Fruit fly (Drosophila melanogaster) whole organism, embryonic: ENCODE data around the gene Kap3.

ENCODE experiments used
- CG10147 ChIP-seq: fragments of 200-800 bp; sonication (Bioruptor generic); optimal IDR thresholded peaks from 2 replicates; lab custom pipeline; 2019; ENCODE audit warnings: missing biosample characterization, mild to moderate bottlenecking, missing genetic modification characterization, moderate library complexity
- CG10321 ChIP-seq: fragments of 200-800 bp; sonication (Bioruptor generic); IDR thresholded peaks from 2 replicates; pipeline ENCODE4 v1.3.6; 2022; ENCODE audit warnings: missing biosample characterization, missing genetic modification characterization
- CG11247 ChIP-seq: fragments of 200-800 bp; sonication (Bioruptor generic); IDR thresholded peaks from 2 replicates; pipeline ENCODE4 v1.3.6; 2022; ENCODE audit warnings: missing biosample characterization, missing genetic modification characterization
- CG12299 ChIP-seq: fragments of 200-800 bp; sonication (Bioruptor generic); optimal IDR thresholded peaks from 2 replicates; lab custom pipeline; 2018; ENCODE audit warnings: missing biosample characterization, mild to moderate bottlenecking, missing genetic modification characterization
- CG13287 ChIP-seq: fragments of 200-800 bp; sonication (Bioruptor generic); IDR thresholded peaks from 2 replicates; pipeline ENCODE4 v1.3.6; 2022; ENCODE audit warnings: missing biosample characterization, missing genetic modification characterization; ENCODE audit not compliant: partially characterized antibody
- CG13775 ChIP-seq: fragments of 200-800 bp; sonication (Bioruptor generic); optimal IDR thresholded peaks from 3 replicates; lab custom pipeline; 2017; ENCODE audit warnings: missing biosample characterization, mild to moderate bottlenecking, missing genetic modification characterization
- CG16815 ChIP-seq: fragments of 200-800 bp; sonication (Bioruptor generic); optimal IDR thresholded peaks from 3 replicates; lab custom pipeline; 2017; ENCODE audit warnings: missing biosample characterization, mild to moderate bottlenecking, missing genetic modification characterization
- CG18476 ChIP-seq: fragments of 200-800 bp; sonication (Bioruptor generic); optimal IDR thresholded peaks from 2 replicates; lab custom pipeline; 2016; ENCODE audit warnings: missing biosample characterization, mild to moderate bottlenecking, missing genetic modification characterization
- CG31388 ChIP-seq: fragments of 200-800 bp; sonication (Bioruptor generic); optimal IDR thresholded peaks from 2 replicates; lab custom pipeline; 2016; ENCODE audit warnings: missing biosample characterization, missing genetic modification characterization
- CG3163 ChIP-seq: fragments of 200-800 bp; sonication (Bioruptor generic); optimal IDR thresholded peaks from 3 replicates; lab custom pipeline; 2016; ENCODE audit warnings: missing biosample characterization, missing genetic modification characterization
- CG33213 ChIP-seq: fragments of 200-800 bp; sonication (Bioruptor generic); optimal IDR thresholded peaks from 3 replicates; lab custom pipeline; 2016; ENCODE audit warnings: missing biosample characterization, missing genetic modification characterization
- CG34422 ChIP-seq: fragments of 200-800 bp; sonication (Bioruptor generic); IDR thresholded peaks from 3 replicates; pipeline ENCODE4 v1.3.6; 2022; ENCODE audit warnings: missing biosample characterization, missing genetic modification characterization
- CG4730 ChIP-seq: fragments of 200-800 bp; sonication (Bioruptor generic); IDR thresholded peaks from 2 replicates; pipeline ENCODE4 v1.3.6; 2022; ENCODE audit warnings: missing biosample characterization, missing genetic modification characterization
- CG4854 ChIP-seq: fragments of 200-800 bp; sonication (Bioruptor generic); optimal IDR thresholded peaks from 2 replicates; lab custom pipeline; 2016; ENCODE audit warnings: missing biosample characterization, missing genetic modification characterization, inconsistent platforms
- CG5245 ChIP-seq: fragments of 200-800 bp; sonication (Bioruptor generic); optimal IDR thresholded peaks from 3 replicates; lab custom pipeline; 2016; ENCODE audit warnings: missing biosample characterization, missing genetic modification characterization
- CG6791 ChIP-seq: fragments of 200-800 bp; sonication (Bioruptor generic); IDR thresholded peaks from 3 replicates; pipeline ENCODE4 v1.3.6; 2022; ENCODE audit warnings: missing biosample characterization, missing genetic modification characterization; ENCODE audit not compliant: partially characterized antibody
- CG7372 ChIP-seq: fragments of 200-800 bp; sonication (Bioruptor generic); IDR thresholded peaks from 2 replicates; pipeline ENCODE4 v1.3.6; 2022; ENCODE audit warnings: missing biosample characterization, missing genetic modification characterization
- CG8281 ChIP-seq: fragments of 200-800 bp; sonication (Bioruptor generic); optimal IDR thresholded peaks from 2 replicates; lab custom pipeline; 2018; ENCODE audit warnings: missing biosample characterization, mild to moderate bottlenecking, missing genetic modification characterization, moderate library complexity
- Chrac-16 ChIP-seq: fragments of 200-800 bp; sonication (Bioruptor generic); optimal IDR thresholded peaks from 3 replicates; lab custom pipeline; 2016; ENCODE audit warnings: missing biosample characterization, missing genetic modification characterization
- CkIIα-i1 ChIP-seq: fragments of 200-800 bp; sonication (Bioruptor generic); IDR thresholded peaks from 2 replicates; pipeline ENCODE4 v1.3.6; 2022; ENCODE audit warnings: missing biosample characterization, missing genetic modification characterization
- Dad ChIP-seq: fragments of 200-800 bp; sonication (Bioruptor generic); optimal IDR thresholded peaks from 3 replicates; lab custom pipeline; 2016; ENCODE audit warnings: missing biosample characterization, missing genetic modification characterization
- E2f2 ChIP-seq: fragments of 200-800 bp; sonication (Bioruptor generic); IDR thresholded peaks from 2 replicates; pipeline ENCODE4 v1.3.6; 2022; ENCODE audit warnings: missing biosample characterization, missing genetic modification characterization
- Ets97D ChIP-seq: fragments of 200-800 bp; sonication (Bioruptor generic); optimal IDR thresholded peaks from 3 replicates; lab custom pipeline; 2016; ENCODE audit warnings: missing biosample characterization, missing genetic modification characterization
- Fer3 ChIP-seq: fragments of 200-800 bp; sonication (Bioruptor generic); optimal IDR thresholded peaks from 2 replicates; lab custom pipeline; 2018; ENCODE audit warnings: missing biosample characterization, mild to moderate bottlenecking, missing genetic modification characterization, moderate library complexity
- Hand ChIP-seq: fragments of 200-800 bp; sonication (Bioruptor generic); optimal IDR thresholded peaks from 2 replicates; lab custom pipeline; 2017; ENCODE audit warnings: mild to moderate bottlenecking, missing biosample characterization, missing genetic modification reagents, missing genetic modification characterization
- Hr39 ChIP-seq: fragments of >200 bp; optimal IDR thresholded peaks from 2 replicates; lab custom pipeline; 2017
- Jarid2 ChIP-seq: fragments of 200-800 bp; sonication (Bioruptor generic); optimal IDR thresholded peaks from 3 replicates; lab custom pipeline; 2017; ENCODE audit warnings: mild to moderate bottlenecking, missing biosample characterization, missing genetic modification reagents, missing genetic modification characterization
- NC2β ChIP-seq: fragments of 200-800 bp; sonication (Bioruptor generic); optimal IDR thresholded peaks from 2 replicates; lab custom pipeline; 2016; ENCODE audit warnings: missing biosample characterization, missing genetic modification characterization
- Nf-YB ChIP-seq: fragments of 200-800 bp; sonication (Bioruptor generic); optimal IDR thresholded peaks from 3 replicates; lab custom pipeline; 2019; ENCODE audit warnings: missing biosample characterization, mild to moderate bottlenecking, missing genetic modification characterization, moderate library complexity
- Opbp ChIP-seq: fragments of 200-800 bp; sonication (Bioruptor generic); IDR thresholded peaks from 3 replicates; pipeline ENCODE4 v1.3.6; 2022; ENCODE audit warnings: missing biosample characterization, missing genetic modification characterization; ENCODE audit not compliant: partially characterized antibody
- Sry-δ ChIP-seq: fragments of 200-800 bp; sonication (Bioruptor generic); optimal IDR thresholded peaks from 2 replicates; lab custom pipeline; 2016; ENCODE audit warnings: missing biosample characterization, missing genetic modification characterization
- al ChIP-seq: fragments of 200-800 bp; sonication (Bioruptor generic); IDR thresholded peaks from 2 replicates; pipeline ENCODE4 v1.3.6; 2022; ENCODE audit warnings: missing biosample characterization, missing genetic modification characterization
- ash1 ChIP-seq: fragments of 200-800 bp; sonication (Bioruptor generic); optimal IDR thresholded peaks from 2 replicates; lab custom pipeline; 2018; ENCODE audit warnings: missing biosample characterization, mild to moderate bottlenecking, missing genetic modification characterization
- bsh ChIP-seq, 2 experiments: fragments of 200-800 bp; sonication (Bioruptor generic); optimal IDR thresholded peaks; 2 replicates each; lab custom pipeline; 2017 to 2018; ENCODE audit warnings: mild to moderate bottlenecking in 2 of 2, missing biosample characterization in 2 of 2, missing genetic modification characterization in 2 of 2, moderate library complexity in 1 of 2
- ewg ChIP-seq: fragments of 200-800 bp; sonication (Bioruptor generic); optimal IDR thresholded peaks from 3 replicates; lab custom pipeline; 2017; ENCODE audit warnings: mild to moderate bottlenecking, missing biosample characterization, missing genetic modification reagents, missing genetic modification characterization
- exex ChIP-seq: fragments of 200-800 bp; sonication (Bioruptor generic); optimal IDR thresholded peaks from 4 replicates; lab custom pipeline; 2018; ENCODE audit warnings: missing biosample characterization, mild to moderate bottlenecking, missing genetic modification characterization, moderate library complexity
- grn ChIP-seq: fragments of 200-800 bp; sonication (Bioruptor generic); optimal IDR thresholded peaks from 3 replicates; lab custom pipeline; 2017; ENCODE audit warnings: missing biosample characterization, missing genetic modification characterization
- h ChIP-seq: fragments of >200 bp; optimal IDR thresholded peaks from 2 replicates; lab custom pipeline; 2017
- hth ChIP-seq: fragments of >200 bp; optimal IDR thresholded peaks from 2 replicates; lab custom pipeline; 2017; ENCODE audit warnings: inconsistent platforms
- lola ChIP-seq, 3 experiments: fragments of >200 bp in 2 of 3; fragments of 200-800 bp in 1 of 3; sonication (Bioruptor generic) in 1 of 3; optimal IDR thresholded peaks; 2 replicates each; lab custom pipeline; 2017 to 2019; ENCODE audit warnings: missing biosample characterization in 3 of 3, missing genetic modification characterization in 3 of 3, mild to moderate bottlenecking in 1 of 3, moderate library complexity in 1 of 3
- nau ChIP-seq: fragments of 200-800 bp; sonication (Bioruptor generic); optimal IDR thresholded peaks from 3 replicates; lab custom pipeline; 2017; ENCODE audit warnings: missing biosample characterization, mild to moderate bottlenecking, missing genetic modification characterization, missing genetic modification reagents
- odd ChIP-seq: fragments of 200-800 bp; sonication (Bioruptor generic); optimal IDR thresholded peaks from 2 replicates; lab custom pipeline; 2017; ENCODE audit warnings: missing biosample characterization, mild to moderate bottlenecking, missing genetic modification characterization
- peb ChIP-seq: fragments of 200-800 bp; sonication (Bioruptor generic); IDR thresholded peaks from 2 replicates; pipeline ENCODE4 v1.3.6; 2022; ENCODE audit warnings: missing biosample characterization, missing genetic modification characterization
- salm ChIP-seq: fragments of 200-800 bp; sonication (Bioruptor generic); optimal IDR thresholded peaks from 2 replicates; lab custom pipeline; 2018; ENCODE audit warnings: missing biosample characterization, mild to moderate bottlenecking, missing genetic modification characterization
- scrt ChIP-seq: fragments of 200-800 bp; sonication (Bioruptor generic); optimal IDR thresholded peaks from 2 replicates; lab custom pipeline; 2018; ENCODE audit warnings: missing biosample characterization, mild to moderate bottlenecking, missing genetic modification characterization, moderate library complexity
- shn ChIP-seq: fragments of 200-800 bp; sonication (Bioruptor generic); optimal IDR thresholded peaks from 3 replicates; lab custom pipeline; 2016; ENCODE audit warnings: missing biosample characterization, missing genetic modification characterization
- sim ChIP-seq: fragments of 200-800 bp; sonication (Bioruptor generic); IDR thresholded peaks from 2 replicates; pipeline ENCODE4 v1.3.6; 2022; ENCODE audit warnings: missing biosample characterization, missing genetic modification characterization
- sob ChIP-seq: fragments of 200-800 bp; sonication (Bioruptor generic); IDR thresholded peaks from 2 replicates; pipeline ENCODE4 v1.3.6; 2022; ENCODE audit warnings: missing biosample characterization, missing genetic modification characterization
- tio ChIP-seq: fragments of 200-800 bp; sonication (Bioruptor generic); optimal IDR thresholded peaks from 2 replicates; lab custom pipeline; 2017; ENCODE audit warnings: missing biosample characterization, missing genetic modification characterization, inconsistent platforms
- toy ChIP-seq: fragments of 200-800 bp; sonication (Bioruptor generic); IDR thresholded peaks from 2 replicates; pipeline ENCODE4 v1.3.6; 2022; ENCODE audit warnings: missing biosample characterization, missing genetic modification characterization
- tx ChIP-seq: fragments of 200-800 bp; sonication (Bioruptor generic); optimal IDR thresholded peaks from 2 replicates; lab custom pipeline; 2016; ENCODE audit warnings: missing biosample characterization, missing genetic modification characterization
- zfh1 ChIP-seq: fragments of 200-800 bp; sonication (Bioruptor generic); IDR thresholded peaks from 3 replicates; pipeline ENCODE4 v1.3.6; 2022; ENCODE audit warnings: missing biosample characterization, missing genetic modification characterization

Gene Kap3

dm6 chrX:11379139-11379538 lies 39.3 kb upstream of the Kap3 start (continued):
- 0 out of 2 replicates have a peak, but pooled peaks have one; percentile 17 for TF ChIP-seq sim (GFP tag; lab: Robert Waterston, UW)
- TF ChIP-seq ash1, result no peak
- no peak for TF ChIP-seq salm (tag; lab: Kevin White, UChicago)
- TF ChIP-seq scrt (GFP tag; lab: Kevin White, UChicago), result peak; percentile 39
- no peak for TF ChIP-seq exex
- no peak for TF ChIP-seq Dad (GFP tag; lab: Kevin White, UChicago)
- TF ChIP-seq toy (GFP tag; lab: Robert Waterston, UW), result no peak
- no peak for TF ChIP-seq Sry-δ (GFP tag; lab: Kevin White, UChicago)
- TF ChIP-seq bsh (GFP tag; optimal IDR thresholded peaks at IDR 0.05; lab: Kevin White, UChicago), result peak in 1 of 2 experiments; percentile 40
- no peak for TF ChIP-seq E2f2 (GFP tag; lab: Robert Waterston, UW)
- TF ChIP-seq Hr39, result no peak
- TF ChIP-seq CG11247 (GFP tag; lab: Robert Waterston, UW), result no peak
- TF ChIP-seq CG18476 (GFP tag; lab: Kevin White, UChicago), result no peak
- TF ChIP-seq Ets97D (GFP tag; lab: Kevin White, UChicago), result no peak
- no peak for TF ChIP-seq Opbp
- TF ChIP-seq lola (GFP tag; optimal IDR thresholded peaks at IDR 0.05; lab: Kevin White, UChicago), result no peak
- no peak for TF ChIP-seq CG12299 (tag; lab: Kevin White, UChicago)
- no peak for TF ChIP-seq NC2β (GFP tag; lab: Kevin White, UChicago)
- no peak for TF ChIP-seq CG8281 (tag; lab: Kevin White, UChicago)
- peak; percentile 12 for TF ChIP-seq Chrac-16 (GFP tag; lab: Kevin White, UChicago)
- TF ChIP-seq Fer3 (tag; lab: Kevin White, UChicago), result peak; percentile 61
- TF ChIP-seq grn (GFP tag; lab: Kevin White, UChicago), result no peak
- no peak for TF ChIP-seq CG13287 (GFP tag; lab: Robert Waterston, UW)
- no peak for TF ChIP-seq CG5245 (GFP tag; lab: Kevin White, UChicago)
- no peak for TF ChIP-seq CG4730 (GFP tag; lab: Robert Waterston, UW)
- no peak for TF ChIP-seq hth (lab: Kevin White, UChicago)
- TF ChIP-seq CG7372 (GFP tag; lab: Robert Waterston, UW), result peak; percentile 46; the same call in 1 of the 2 replicates
- TF ChIP-seq CG31388, result no peak
- no peak for TF ChIP-seq CG13775 (GFP tag; lab: Kevin White, UChicago)
- no peak for TF ChIP-seq tx (GFP tag; lab: Kevin White, UChicago)
- no peak for TF ChIP-seq CG6791
- no peak for TF ChIP-seq odd (GFP tag; lab: Kevin White, UChicago)
- TF ChIP-seq sob (GFP tag; lab: Robert Waterston, UW), result peak; percentile 61; the same call in 1 of the 2 replicates
- TF ChIP-seq CG10321 (GFP tag; lab: Robert Waterston, UW), result peak; percentile 33; the same call in 1 of the 2 replicates
- no peak for TF ChIP-seq nau
- TF ChIP-seq CG3163 (GFP tag; lab: Kevin White, UChicago), result no peak
- peak; percentile 19; the same call in 1 of the 2 replicates for TF ChIP-seq peb (GFP tag; lab: Robert Waterston, UW)
- no peak for TF ChIP-seq h
- peak; percentile 45; the same call in 1 of the 3 replicates for TF ChIP-seq zfh1 (GFP tag; lab: Robert Waterston, UW)
- TF ChIP-seq tio, result no peak
- no peak for TF ChIP-seq ewg (GFP tag; lab: Kevin White, UChicago)
- TF ChIP-seq Nf-YB (GFP tag; lab: Kevin White, UChicago), result no peak
- TF ChIP-seq CG4854 (GFP tag; lab: Kevin White, UChicago), result no peak
- no peak for TF ChIP-seq CkIIα-i1 (GFP tag; lab: Robert Waterston, UW)
- TF ChIP-seq al (GFP tag; lab: Robert Waterston, UW), result peak; percentile 27; the same call in 1 of the 2 replicates
- peak; percentile 47 for TF ChIP-seq Hand (GFP tag; lab: Kevin White, UChicago)
- no peak for TF ChIP-seq CG33213 (GFP tag; lab: Kevin White, UChicago)
- 0 out of 3 replicates have a peak, but pooled peaks have one; percentile 42 for TF ChIP-seq CG34422
- TF ChIP-seq CG16815 (GFP tag; lab: Kevin White, UChicago), result no peak
- no peak for TF ChIP-seq Jarid2
- peak; percentile 43 for TF ChIP-seq CG10147
- TF ChIP-seq shn (GFP tag; lab: Kevin White, UChicago), result no peak
